Worm (Caenorhabditis elegans): ENCODE data around the gene msp-45.

- no peak for TF ChIP-seq nhr-12 (tag; optimal IDR thresholded peaks at IDR 0.05)
- TF ChIP-seq lsy-2 (tag; optimal IDR thresholded peaks at IDR 0.05) = no peak
- TF ChIP-seq pag-3 (tag; optimal IDR thresholded peaks at IDR 0.05; ENCODE audit: borderline replicate concordance, insufficient read depth) = no peak
- no peak for TF ChIP-seq aha-1 (tag; optimal IDR thresholded peaks at IDR 0.05)
- no peak for TF ChIP-seq zag-1 (tag; optimal IDR thresholded peaks at IDR 0.05)
- no peak for TF ChIP-seq pqm-1 (tag; optimal IDR thresholded peaks at IDR 0.05)
- no peak for TF ChIP-seq aly-2 (tag; optimal IDR thresholded peaks at IDR 0.05)
- TF ChIP-seq ceh-82 (tag; optimal IDR thresholded peaks at IDR 0.05) = no peak
Measured at ce11 chrII:5166738-5167137, 9.9 kb upstream of the msp-45 start, which contains the start of gene srb-3.

Data from whole organism, L1 larva.